Fruit fly (Drosophila melanogaster) whole organism, embryonic: Measurements from ENCODE around the gene CG4951.

Experiments used
- Atf6 ChIP-seq: fragments of 200-800 bp; sonication (Bioruptor generic); IDR thresholded peaks from 2 replicates; pipeline ENCODE4 v1.3.6; 2022; ENCODE audit warnings: missing biosample characterization, missing genetic modification characterization
- Blimp-1 ChIP-seq: fragments of 200-800 bp; sonication (Bioruptor generic); optimal IDR thresholded peaks from 3 replicates; lab custom pipeline; 2018; ENCODE audit warnings: missing biosample characterization, missing genetic modification characterization, mild to moderate bottlenecking, moderate library complexity, missing genetic modification reagents
- CG11093 ChIP-seq: fragments of 200-800 bp; sonication (Bioruptor generic); IDR thresholded peaks from 3 replicates; pipeline ENCODE4 v1.3.6; 2022; ENCODE audit warnings: missing biosample characterization, missing genetic modification characterization
- CG11696 ChIP-seq: fragments of 200-800 bp; sonication (Bioruptor generic); IDR thresholded peaks from 2 replicates; pipeline ENCODE4 v1.3.6; 2022; ENCODE audit warnings: missing biosample characterization, missing genetic modification characterization
- CG1233 ChIP-seq: fragments of 200-800 bp; sonication (Bioruptor generic); optimal IDR thresholded peaks from 4 replicates; lab custom pipeline; 2018; ENCODE audit warnings: missing biosample characterization, mild to moderate bottlenecking, missing genetic modification characterization
- CG12942 ChIP-seq: fragments of 200-800 bp; sonication (Bioruptor generic); optimal IDR thresholded peaks from 3 replicates; lab custom pipeline; 2016; ENCODE audit warnings: missing biosample characterization, missing genetic modification characterization
- CG15073 ChIP-seq: fragments of 200-800 bp; sonication (Bioruptor generic); optimal IDR thresholded peaks from 2 replicates; lab custom pipeline; 2016; ENCODE audit warnings: missing biosample characterization, missing genetic modification characterization
- CG15514 ChIP-seq: fragments of 200-800 bp; sonication (Bioruptor generic); optimal IDR thresholded peaks from 3 replicates; lab custom pipeline; 2017; ENCODE audit warnings: missing biosample characterization, missing genetic modification characterization, mild to moderate bottlenecking, moderate library complexity, missing genetic modification reagents
- CG17568 ChIP-seq: fragments of 200-800 bp; sonication (Bioruptor generic); optimal IDR thresholded peaks from 2 replicates; lab custom pipeline; 2018; ENCODE audit warnings: missing biosample characterization, mild to moderate bottlenecking, missing genetic modification characterization, moderate library complexity
- CG17829 ChIP-seq: fragments of 200-800 bp; optimal IDR thresholded peaks from 2 replicates; lab custom pipeline; 2019; ENCODE audit warnings: missing biosample characterization, mild to moderate bottlenecking, missing genetic modification characterization, moderate library complexity
- CG2129 ChIP-seq: fragments of 200-800 bp; sonication (Bioruptor generic); IDR thresholded peaks from 2 replicates; pipeline ENCODE4 v1.3.6; 2022; ENCODE audit warnings: missing biosample characterization, missing genetic modification characterization; ENCODE audit not compliant: partially characterized antibody
- CG2199 ChIP-seq: fragments of 200-800 bp; sonication (Bioruptor generic); IDR thresholded peaks from 3 replicates; pipeline ENCODE4 v1.3.6; 2022; ENCODE audit warnings: missing biosample characterization, missing genetic modification characterization
- CG30403 ChIP-seq: fragments of 200-800 bp; sonication (Bioruptor generic); optimal IDR thresholded peaks from 3 replicates; lab custom pipeline; 2016; ENCODE audit warnings: missing biosample characterization, missing genetic modification characterization
- CG31365 ChIP-seq: fragments of 200-800 bp; sonication (Bioruptor generic); optimal IDR thresholded peaks from 2 replicates; lab custom pipeline; 2018; ENCODE audit warnings: missing biosample characterization, mild to moderate bottlenecking, missing genetic modification characterization
- CG32532 ChIP-seq: fragments of 200-800 bp; sonication (Bioruptor generic); IDR thresholded peaks from 2 replicates; pipeline ENCODE4 v1.3.6; 2022; ENCODE audit warnings: missing biosample characterization, missing genetic modification characterization
- CG34376 ChIP-seq: fragments of 200-800 bp; sonication (Bioruptor generic); optimal IDR thresholded peaks from 2 replicates; lab custom pipeline; 2018; ENCODE audit warnings: missing biosample characterization, mild to moderate bottlenecking, missing genetic modification characterization
- CG42726 ChIP-seq: fragments of 200-800 bp; sonication (Bioruptor generic); IDR thresholded peaks from 2 replicates; pipeline ENCODE4 v1.3.6; 2022; ENCODE audit warnings: missing biosample characterization, missing genetic modification characterization; ENCODE audit not compliant: partially characterized antibody
- CG6272 ChIP-seq: fragments of 200-800 bp; sonication (Bioruptor generic); IDR thresholded peaks from 2 replicates; pipeline ENCODE4 v1.3.6; 2022; ENCODE audit warnings: missing biosample characterization, missing genetic modification characterization
- CG8089 ChIP-seq: fragments of 200-800 bp; sonication (Bioruptor generic); optimal IDR thresholded peaks from 3 replicates; lab custom pipeline; 2016; ENCODE audit warnings: missing biosample characterization, missing genetic modification characterization
- CG8290 ChIP-seq, 3 experiments: fragments of 200-800 bp; sonication (Bioruptor generic); optimal IDR thresholded peaks; 2 replicates each; lab custom pipeline; 2016 to 2019; ENCODE audit warnings: missing biosample characterization in 3 of 3, missing genetic modification characterization in 3 of 3, mild to moderate bottlenecking in 2 of 3, moderate library complexity in 1 of 3
- CG9437 ChIP-seq: fragments of 200-800 bp; sonication (Bioruptor generic); optimal IDR thresholded peaks from 2 replicates; lab custom pipeline; 2018; ENCODE audit warnings: missing biosample characterization, mild to moderate bottlenecking, missing genetic modification characterization
- CHES-1-like ChIP-seq: fragments of 200-800 bp; sonication (Bioruptor generic); optimal IDR thresholded peaks from 2 replicates; lab custom pipeline; 2016; ENCODE audit warnings: missing biosample characterization, missing genetic modification characterization
- Deaf1 ChIP-seq: fragments of 200-800 bp; optimal IDR thresholded peaks from 3 replicates; lab custom pipeline; 2019; ENCODE audit warnings: missing biosample characterization, mild to moderate bottlenecking, missing genetic modification characterization, moderate library complexity
- Dek ChIP-seq: fragments of 200-800 bp; sonication (Bioruptor generic); optimal IDR thresholded peaks from 3 replicates; lab custom pipeline; 2019; ENCODE audit warnings: missing biosample characterization, mild to moderate bottlenecking, missing genetic modification characterization, moderate library complexity
- Dp ChIP-seq: fragments of 200-800 bp; sonication (Bioruptor generic); optimal IDR thresholded peaks from 2 replicates; lab custom pipeline; 2018; ENCODE audit warnings: missing biosample characterization, mild to moderate bottlenecking, missing genetic modification characterization, moderate library complexity
- Eip74EF ChIP-seq, 2 experiments: fragments of 200-800 bp in 1 of 2; fragments of >200 bp in 1 of 2; sonication (Bioruptor generic) in 1 of 2; optimal IDR thresholded peaks; 2 replicates each; lab custom pipeline; 2017 to 2019; ENCODE audit warnings: missing biosample characterization in 2 of 2, missing genetic modification characterization in 2 of 2, mild to moderate bottlenecking in 1 of 2, moderate library complexity in 1 of 2
- Fer1 ChIP-seq: fragments of 200-800 bp; sonication (Bioruptor generic); optimal IDR thresholded peaks from 2 replicates; lab custom pipeline; 2017; ENCODE audit warnings: missing biosample characterization, mild to moderate bottlenecking, missing genetic modification characterization
- HHEX ChIP-seq: fragments of 200-800 bp; sonication (Bioruptor generic); optimal IDR thresholded peaks from 3 replicates; lab custom pipeline; 2017; ENCODE audit warnings: missing biosample characterization, mild to moderate bottlenecking, missing genetic modification characterization, missing genetic modification reagents
- MBD-R2 ChIP-seq: fragments of 200-800 bp; sonication (Bioruptor generic); IDR thresholded peaks from 2 replicates; pipeline ENCODE4 v1.3.6; 2022; ENCODE audit warnings: missing biosample characterization, missing genetic modification characterization
- Mad ChIP-seq: fragments of 200-800 bp; sonication (Bioruptor generic); optimal IDR thresholded peaks from 2 replicates; lab custom pipeline; 2016; ENCODE audit warnings: missing biosample characterization, missing genetic modification characterization
- Ptx1 ChIP-seq: fragments of 200-800 bp; sonication (Bioruptor generic); IDR thresholded peaks from 2 replicates; pipeline ENCODE4 v1.3.6; 2022; ENCODE audit warnings: missing biosample characterization, missing genetic modification characterization
- Tbp ChIP-seq: fragments of >200 bp; optimal IDR thresholded peaks from 2 replicates; lab custom pipeline; 2018; ENCODE audit warnings: missing biosample characterization, missing genetic modification characterization
- aop ChIP-seq: fragments of 200-800 bp; sonication (Bioruptor generic); IDR thresholded peaks from 2 replicates; pipeline ENCODE4 v1.3.6; 2022; ENCODE audit warnings: missing biosample characterization, missing genetic modification characterization
- corto ChIP-seq: fragments of 200-800 bp; sonication (Bioruptor generic); optimal IDR thresholded peaks from 2 replicates; lab custom pipeline; 2016; ENCODE audit warnings: missing biosample characterization, mild to moderate bottlenecking, missing genetic modification characterization, moderate library complexity
- crol ChIP-seq: fragments of 200-800 bp; sonication (Bioruptor generic); IDR thresholded peaks from 2 replicates; pipeline ENCODE4 v1.3.6; 2022; ENCODE audit warnings: missing biosample characterization, missing genetic modification characterization
- cwo ChIP-seq: fragments of 200-800 bp; sonication (Bioruptor generic); optimal IDR thresholded peaks from 3 replicates; lab custom pipeline; 2017; ENCODE audit warnings: missing biosample characterization, missing genetic modification characterization, mild to moderate bottlenecking, moderate library complexity, missing genetic modification reagents
- dati ChIP-seq: fragments of 200-800 bp; sonication (Bioruptor generic); IDR thresholded peaks from 2 replicates; pipeline ENCODE4 v1.3.6; 2022; ENCODE audit warnings: missing biosample characterization, missing genetic modification characterization
- dmrt99B ChIP-seq: fragments of 200-800 bp; sonication (Bioruptor generic); optimal IDR thresholded peaks from 2 replicates; lab custom pipeline; 2018; ENCODE audit warnings: missing biosample characterization, mild to moderate bottlenecking, missing genetic modification characterization, moderate library complexity
- eyg ChIP-seq: fragments of 200-800 bp; sonication (Bioruptor generic); optimal IDR thresholded peaks from 3 replicates; lab custom pipeline; 2016; ENCODE audit warnings: missing biosample characterization, missing genetic modification characterization
- gem ChIP-seq: fragments of 200-800 bp; sonication (Bioruptor generic); optimal IDR thresholded peaks from 2 replicates; lab custom pipeline; 2019; ENCODE audit warnings: missing biosample characterization, mild to moderate bottlenecking, missing genetic modification characterization, moderate library complexity
- gsb ChIP-seq: fragments of 200-800 bp; sonication (Bioruptor generic); IDR thresholded peaks from 2 replicates; pipeline ENCODE4 v1.3.6; 2022; ENCODE audit warnings: missing biosample characterization, missing genetic modification characterization
- lbe ChIP-seq: fragments of 200-800 bp; sonication (Bioruptor generic); optimal IDR thresholded peaks from 2 replicates; lab custom pipeline; 2016; ENCODE audit warnings: missing biosample characterization, mild to moderate bottlenecking, missing genetic modification characterization
- mirr ChIP-seq: fragments of 200-800 bp; sonication (Bioruptor generic); optimal IDR thresholded peaks from 3 replicates; lab custom pipeline; 2018; ENCODE audit warnings: missing biosample characterization, mild to moderate bottlenecking, missing genetic modification characterization
- nerfin-1 ChIP-seq: fragments of 200-800 bp; sonication (Bioruptor generic); optimal IDR thresholded peaks from 3 replicates; lab custom pipeline; 2019; ENCODE audit warnings: missing biosample characterization, mild to moderate bottlenecking, missing genetic modification characterization, moderate library complexity
- nerfin-2 ChIP-seq: fragments of 200-800 bp; sonication (Bioruptor generic); IDR thresholded peaks from 2 replicates; pipeline ENCODE4 v1.3.6; 2022; ENCODE audit warnings: missing biosample characterization, missing genetic modification characterization; ENCODE audit not compliant: partially characterized antibody
- repo ChIP-seq: fragments of 200-800 bp; sonication (Bioruptor generic); optimal IDR thresholded peaks from 2 replicates; lab custom pipeline; 2016; ENCODE audit warnings: missing biosample characterization, missing genetic modification characterization
- sc ChIP-seq, 3 experiments: fragments of >200 bp in 2 of 3; fragments of 200-800 bp in 1 of 3; sonication (Bioruptor generic) in 1 of 3; optimal IDR thresholded peaks; 2 replicates in 2 of 3; 3 replicates in 1 of 3; lab custom pipeline; 2017; ENCODE audit warnings: mild to moderate bottlenecking in 1 of 3, missing biosample characterization in 1 of 3, missing genetic modification characterization in 1 of 3, missing genetic modification reagents in 1 of 3
- sima ChIP-seq: fragments of 200-800 bp; sonication (Bioruptor generic); optimal IDR thresholded peaks from 2 replicates; lab custom pipeline; 2016; ENCODE audit warnings: missing biosample characterization, missing genetic modification characterization
- unpg ChIP-seq: fragments of 200-800 bp; sonication (Bioruptor generic); optimal IDR thresholded peaks from 3 replicates; lab custom pipeline; 2018; ENCODE audit warnings: missing biosample characterization, mild to moderate bottlenecking, missing genetic modification characterization, moderate library complexity
- zfh1 ChIP-seq: fragments of 200-800 bp; sonication (Bioruptor generic); IDR thresholded peaks from 3 replicates; pipeline ENCODE4 v1.3.6; 2022; ENCODE audit warnings: missing biosample characterization, missing genetic modification characterization

Gene CG4951

dm6 chr3R:27919385-27919789 lies 34.5 kb downstream of the CG4951 start, which contains the start of gene Boh1 (continued):
- TF ChIP-seq Eip74EF (GFP tag; optimal IDR thresholded peaks at IDR 0.05; lab: Kevin White, UChicago), result peak in 1 of 2 experiments; percentile 12
- no peak for TF ChIP-seq Mad (GFP tag; lab: Kevin White, UChicago)
- no peak for TF ChIP-seq CHES-1-like (GFP tag; lab: Kevin White, UChicago)
- TF ChIP-seq CG34376 (GFP tag; lab: Kevin White, UChicago), result no peak
- no peak for TF ChIP-seq CG2199
- TF ChIP-seq sima, result no peak
- no peak for TF ChIP-seq zfh1 (GFP tag; lab: Robert Waterston, UW)
- TF ChIP-seq crol (GFP tag; lab: Robert Waterston, UW), result no peak
- no peak for TF ChIP-seq CG9437 (GFP tag; lab: Kevin White, UChicago)
- TF ChIP-seq gsb, result no peak
- no peak for TF ChIP-seq CG17568
- no peak for TF ChIP-seq cwo (GFP tag; lab: Kevin White, UChicago)
- no peak for TF ChIP-seq repo (GFP tag; lab: Kevin White, UChicago)
- no peak for TF ChIP-seq CG2129 (GFP tag; lab: Robert Waterston, UW)
- TF ChIP-seq sc (optimal IDR thresholded peaks at IDR 0.05; lab: Kevin White, UChicago), result no peak
- no peak for TF ChIP-seq sc (GFP tag; optimal IDR thresholded peaks at IDR 0.05; lab: Kevin White, UChicago)
- no peak for TF ChIP-seq nerfin-2 (GFP tag; lab: Robert Waterston, UW)
- no peak for TF ChIP-seq dmrt99B
- peak; percentile 37 for TF ChIP-seq CG30403 (GFP tag; lab: Kevin White, UChicago)
- TF ChIP-seq Blimp-1 (GFP tag; lab: Kevin White, UChicago), result peak; percentile 13
- TF ChIP-seq CG15073, result no peak
- TF ChIP-seq CG8089 (GFP tag; lab: Kevin White, UChicago), result no peak
- TF ChIP-seq lbe (GFP tag; lab: Kevin White, UChicago), result peak; percentile 13
- peak; percentile 53; the same call in 1 of the 2 replicates for TF ChIP-seq MBD-R2 (GFP tag; lab: Robert Waterston, UW)
- no peak for TF ChIP-seq Deaf1
- no peak for TF ChIP-seq mirr (GFP tag; lab: Kevin White, UChicago)
- TF ChIP-seq CG15514 (GFP tag; lab: Kevin White, UChicago), result peak; percentile 54
- no peak for TF ChIP-seq Tbp (GFP tag; lab: Kevin White, UChicago)
- no peak for TF ChIP-seq CG8290 (GFP tag; optimal IDR thresholded peaks at IDR 0.05; lab: Kevin White, UChicago)
- no peak for TF ChIP-seq CG8290 (tag; optimal IDR thresholded peaks at IDR 0.05; lab: Kevin White, UChicago)
- no peak for TF ChIP-seq CG1233 (GFP tag; lab: Kevin White, UChicago)
- TF ChIP-seq dati (GFP tag; lab: Robert Waterston, UW), result no peak
- TF ChIP-seq CG32532 (GFP tag; lab: Robert Waterston, UW), result no peak
- TF ChIP-seq HHEX (GFP tag; lab: Kevin White, UChicago), result no peak
- no peak for TF ChIP-seq CG31365 (tag; lab: Kevin White, UChicago)
- TF ChIP-seq eyg (GFP tag; lab: Kevin White, UChicago), result no peak
- TF ChIP-seq unpg (GFP tag; lab: Kevin White, UChicago), result peak; percentile 21
- peak; percentile 24 for TF ChIP-seq nerfin-1 (tag; lab: Kevin White, UChicago)
- TF ChIP-seq Dp (GFP tag; lab: Kevin White, UChicago), result peak; percentile 6
- no peak for TF ChIP-seq CG11696 (GFP tag; lab: Robert Waterston, UW)
- TF ChIP-seq corto, result no peak
- no peak for TF ChIP-seq CG6272
- TF ChIP-seq Fer1, result peak; percentile 53
- no peak for TF ChIP-seq aop (GFP tag; lab: Robert Waterston, UW)
- TF ChIP-seq CG12942, result no peak
- peak; percentile 70 for TF ChIP-seq CG17829 (tag; lab: Kevin White, UChicago)
- TF ChIP-seq gem (tag; lab: Kevin White, UChicago), result peak; percentile 54
- TF ChIP-seq Ptx1, result no peak
- TF ChIP-seq CG11093, result no peak
- peak; percentile 28 for TF ChIP-seq Dek
- TF ChIP-seq CG42726 (GFP tag; lab: Robert Waterston, UW), result no peak
- TF ChIP-seq Atf6 (GFP tag; lab: Robert Waterston, UW), result no peak
